Fruit fly (Drosophila melanogaster) whole organism, embryonic: Measurements from ENCODE around the gene Actbeta.
A peak's percentile ranks its signal among the peaks of the same experiment; 100 is the strongest.

Source experiments
- Aef1 ChIP-seq: fragments of 200-800 bp; sonication (Bioruptor generic); IDR thresholded peaks from 3 replicates; pipeline ENCODE4 v1.3.6; 2022; ENCODE audit warnings: missing biosample characterization, missing genetic modification characterization
- Atf-2 ChIP-seq: fragments of 200-800 bp; sonication (Bioruptor generic); optimal IDR thresholded peaks from 2 replicates; lab custom pipeline; 2016; ENCODE audit warnings: missing biosample characterization, missing genetic modification characterization
- BEAF-32 ChIP-seq: fragments of 200-800 bp; sonication (Bioruptor generic); optimal IDR thresholded peaks from 3 replicates; lab custom pipeline; 2017; ENCODE audit warnings: missing biosample characterization, missing genetic modification characterization, mild to moderate bottlenecking, moderate library complexity, missing genetic modification reagents
- CG11085 ChIP-seq: fragments of 200-800 bp; sonication (Bioruptor generic); IDR thresholded peaks from 2 replicates; pipeline ENCODE4 v1.3.6; 2022; ENCODE audit warnings: missing biosample characterization, missing genetic modification characterization
- CG11398 ChIP-seq: fragments of 200-800 bp; sonication (Bioruptor generic); optimal IDR thresholded peaks from 2 replicates; lab custom pipeline; 2016; ENCODE audit warnings: missing biosample characterization, missing genetic modification characterization
- CG14441 ChIP-seq: fragments of 200-800 bp; sonication (Bioruptor generic); IDR thresholded peaks from 2 replicates; pipeline ENCODE4 v1.3.6; 2022; ENCODE audit warnings: missing biosample characterization, missing genetic modification characterization
- CG14710 ChIP-seq: fragments of 200-800 bp; sonication (Bioruptor generic); optimal IDR thresholded peaks from 3 replicates; lab custom pipeline; 2019; ENCODE audit warnings: missing biosample characterization, mild to moderate bottlenecking, missing genetic modification characterization, moderate library complexity
- CG1603 ChIP-seq: fragments of 200-800 bp; sonication (Bioruptor generic); optimal IDR thresholded peaks from 2 replicates; lab custom pipeline; 2019; ENCODE audit warnings: missing biosample characterization, mild to moderate bottlenecking, missing genetic modification characterization, moderate library complexity
- CG16779 ChIP-seq: fragments of 200-800 bp; sonication (Bioruptor generic); IDR thresholded peaks from 2 replicates; pipeline ENCODE4 v1.3.6; 2022; ENCODE audit warnings: missing biosample characterization, missing genetic modification characterization
- CG17802 ChIP-seq: fragments of 200-800 bp; sonication (Bioruptor generic); optimal IDR thresholded peaks from 2 replicates; lab custom pipeline; 2018; ENCODE audit warnings: missing biosample characterization, mild to moderate bottlenecking, missing genetic modification characterization, moderate library complexity
- CG2116 ChIP-seq: fragments of 200-800 bp; sonication (Bioruptor generic); optimal IDR thresholded peaks from 3 replicates; lab custom pipeline; 2018; ENCODE audit warnings: missing biosample characterization, mild to moderate bottlenecking, missing genetic modification characterization
- CG30020 ChIP-seq: fragments of 200-800 bp; optimal IDR thresholded peaks from 2 replicates; lab custom pipeline; 2019; ENCODE audit warnings: missing biosample characterization, mild to moderate bottlenecking, missing genetic modification characterization, moderate library complexity
- CG4282 ChIP-seq: fragments of 200-800 bp; sonication (Bioruptor generic); optimal IDR thresholded peaks from 2 replicates; lab custom pipeline; 2016; ENCODE audit warnings: missing biosample characterization, missing genetic modification characterization
- CG6765 ChIP-seq: fragments of 200-800 bp; sonication (Bioruptor generic); optimal IDR thresholded peaks from 3 replicates; lab custom pipeline; 2017; ENCODE audit warnings: missing biosample characterization, mild to moderate bottlenecking, missing genetic modification characterization
- CG6791 ChIP-seq: fragments of 200-800 bp; sonication (Bioruptor generic); IDR thresholded peaks from 3 replicates; pipeline ENCODE4 v1.3.6; 2022; ENCODE audit warnings: missing biosample characterization, missing genetic modification characterization; ENCODE audit not compliant: partially characterized antibody
- CG7786 ChIP-seq: fragments of 200-800 bp; sonication (Bioruptor generic); optimal IDR thresholded peaks from 2 replicates; lab custom pipeline; 2016; ENCODE audit warnings: missing biosample characterization, missing genetic modification characterization
- CG8924 ChIP-seq: fragments of 200-800 bp; optimal IDR thresholded peaks from 3 replicates; lab custom pipeline; 2019; ENCODE audit warnings: missing biosample characterization, mild to moderate bottlenecking, missing genetic modification characterization, moderate library complexity
- CG8944 ChIP-seq: fragments of 200-800 bp; sonication (Bioruptor generic); optimal IDR thresholded peaks from 3 replicates; lab custom pipeline; 2016; ENCODE audit warnings: missing biosample characterization, missing genetic modification characterization
- CoRest ChIP-seq: fragments of 200-800 bp; sonication (Bioruptor generic); optimal IDR thresholded peaks from 3 replicates; lab custom pipeline; 2018; ENCODE audit warnings: missing biosample characterization, mild to moderate bottlenecking, missing genetic modification characterization, moderate library complexity
- Dll ChIP-seq: fragments of 200-800 bp; sonication (Bioruptor generic); IDR thresholded peaks from 4 replicates; pipeline ENCODE4 v1.3.6; 2022; ENCODE audit warnings: missing biosample characterization, missing genetic modification characterization; ENCODE audit not compliant: partially characterized antibody
- Doc3 ChIP-seq: fragments of 200-800 bp; sonication (Bioruptor generic); IDR thresholded peaks from 3 replicates; pipeline ENCODE4 v1.3.6; 2022; ENCODE audit warnings: missing biosample characterization, missing genetic modification characterization; ENCODE audit not compliant: partially characterized antibody
- Dref ChIP-seq: fragments of 200-800 bp; sonication (Bioruptor generic); IDR thresholded peaks from 2 replicates; pipeline ENCODE4 v1.3.6; 2022; ENCODE audit warnings: missing biosample characterization, missing genetic modification characterization
- Ets65A ChIP-seq: fragments of 200-800 bp; sonication (Bioruptor generic); peaks from one replicate; lab custom pipeline; 2016; ENCODE audit warnings: missing biosample characterization, missing genetic modification characterization
- HLH3B ChIP-seq: fragments of 200-800 bp; sonication (Bioruptor generic); IDR thresholded peaks from 2 replicates; pipeline ENCODE4 v1.3.6; 2022; ENCODE audit warnings: missing biosample characterization, missing genetic modification characterization
- HmgD ChIP-seq: fragments of 200-800 bp; sonication (Bioruptor generic); optimal IDR thresholded peaks from 3 replicates; lab custom pipeline; 2016; ENCODE audit warnings: missing biosample characterization, missing genetic modification characterization
- Hsf ChIP-seq: fragments of 200-800 bp; sonication (Bioruptor generic); optimal IDR thresholded peaks from 3 replicates; lab custom pipeline; 2016; ENCODE audit warnings: missing biosample characterization, missing genetic modification characterization
- Lim3 ChIP-seq: fragments of 200-800 bp; sonication (Bioruptor generic); IDR thresholded peaks from 2 replicates; pipeline ENCODE4 v1.3.6; 2022; ENCODE audit warnings: missing biosample characterization, missing genetic modification characterization
- MESR4 ChIP-seq: fragments of 200-800 bp; sonication (Bioruptor generic); optimal IDR thresholded peaks from 2 replicates; lab custom pipeline; 2018; ENCODE audit warnings: missing biosample characterization, mild to moderate bottlenecking, missing genetic modification characterization, moderate library complexity
- Med ChIP-seq: fragments of 200-800 bp; sonication (Bioruptor generic); peaks from one replicate; lab custom pipeline; 2016; ENCODE audit warnings: missing biosample characterization, missing genetic modification characterization, mild to moderate bottlenecking, inconsistent platforms, moderate library complexity
- Scr ChIP-seq: fragments of 200-800 bp; sonication (Bioruptor generic); IDR thresholded peaks from 2 replicates; pipeline ENCODE4 v1.3.6; 2022; ENCODE audit warnings: missing biosample characterization, missing genetic modification characterization; ENCODE audit not compliant: partially characterized antibody
- Sry-δ ChIP-seq: fragments of 200-800 bp; sonication (Bioruptor generic); optimal IDR thresholded peaks from 2 replicates; lab custom pipeline; 2016; ENCODE audit warnings: missing biosample characterization, missing genetic modification characterization
- Usf ChIP-seq: fragments of 200-800 bp; sonication (Bioruptor generic); optimal IDR thresholded peaks from 2 replicates; lab custom pipeline; 2017; ENCODE audit warnings: missing genotype, missing biosample characterization, missing genetic modification characterization
- Vsx1 ChIP-seq: fragments of 200-800 bp; sonication (Bioruptor generic); optimal IDR thresholded peaks from 2 replicates; lab custom pipeline; 2017; ENCODE audit warnings: missing biosample characterization, mild to moderate bottlenecking, missing genetic modification characterization, missing genetic modification reagents
- bab2 ChIP-seq: fragments of 200-800 bp; sonication (Bioruptor generic); optimal IDR thresholded peaks from 2 replicates; lab custom pipeline; 2016; ENCODE audit warnings: missing biosample characterization, missing genetic modification characterization
- chif ChIP-seq, 2 experiments: fragments of 200-800 bp; sonication (Bioruptor generic); optimal IDR thresholded peaks; 3 replicates each; lab custom pipeline; 2016; ENCODE audit warnings: missing biosample characterization in 2 of 2, missing genetic modification characterization in 2 of 2
- dm ChIP-seq: fragments of 200-800 bp; sonication (Bioruptor generic); optimal IDR thresholded peaks from 3 replicates; lab custom pipeline; 2016; ENCODE audit warnings: missing biosample characterization, missing genetic modification characterization
- fu2 ChIP-seq: fragments of 200-800 bp; sonication (Bioruptor generic); optimal IDR thresholded peaks from 2 replicates; lab custom pipeline; 2016; ENCODE audit warnings: missing biosample characterization, missing genetic modification characterization
- gem ChIP-seq: fragments of 200-800 bp; sonication (Bioruptor generic); optimal IDR thresholded peaks from 2 replicates; lab custom pipeline; 2019; ENCODE audit warnings: missing biosample characterization, mild to moderate bottlenecking, missing genetic modification characterization, moderate library complexity
- ham ChIP-seq: fragments of 200-800 bp; sonication (Bioruptor generic); IDR thresholded peaks from 2 replicates; pipeline ENCODE4 v1.3.6; 2022; ENCODE audit warnings: missing biosample characterization, missing genetic modification characterization
- hbn ChIP-seq: fragments of 200-800 bp; sonication (Bioruptor generic); IDR thresholded peaks from 2 replicates; pipeline ENCODE4 v1.3.6; 2022; ENCODE audit warnings: missing biosample characterization, missing genetic modification characterization; ENCODE audit not compliant: partially characterized antibody
- hth ChIP-seq: fragments of >200 bp; optimal IDR thresholded peaks from 2 replicates; lab custom pipeline; 2017; ENCODE audit warnings: inconsistent platforms
- ind ChIP-seq: fragments of 200-800 bp; sonication (Bioruptor generic); optimal IDR thresholded peaks from 3 replicates; lab custom pipeline; 2016; ENCODE audit warnings: missing biosample characterization, missing genetic modification characterization
- pfk ChIP-seq: fragments of 200-800 bp; sonication (Bioruptor generic); optimal IDR thresholded peaks from 2 replicates; lab custom pipeline; 2018; ENCODE audit warnings: missing biosample characterization, mild to moderate bottlenecking, missing genetic modification characterization, moderate library complexity
- pzg ChIP-seq: fragments of 200-800 bp; sonication (Bioruptor generic); optimal IDR thresholded peaks from 3 replicates; lab custom pipeline; 2018; ENCODE audit warnings: missing biosample characterization, mild to moderate bottlenecking, missing genetic modification characterization, moderate library complexity
- row ChIP-seq: fragments of 200-800 bp; sonication (Bioruptor generic); IDR thresholded peaks from 3 replicates; pipeline ENCODE4 v1.3.6; 2022; ENCODE audit warnings: missing biosample characterization, missing genetic modification characterization
- shn ChIP-seq: fragments of 200-800 bp; sonication (Bioruptor generic); optimal IDR thresholded peaks from 3 replicates; lab custom pipeline; 2016; ENCODE audit warnings: missing biosample characterization, missing genetic modification characterization
- sob ChIP-seq: fragments of 200-800 bp; sonication (Bioruptor generic); IDR thresholded peaks from 2 replicates; pipeline ENCODE4 v1.3.6; 2022; ENCODE audit warnings: missing biosample characterization, missing genetic modification characterization
- tio ChIP-seq: fragments of 200-800 bp; sonication (Bioruptor generic); optimal IDR thresholded peaks from 2 replicates; lab custom pipeline; 2017; ENCODE audit warnings: missing biosample characterization, missing genetic modification characterization, inconsistent platforms
- trem ChIP-seq: fragments of 200-800 bp; optimal IDR thresholded peaks from 3 replicates; lab custom pipeline; 2019; ENCODE audit warnings: missing biosample characterization, mild to moderate bottlenecking, missing genetic modification characterization, moderate library complexity
- twi ChIP-seq: fragments of 200-800 bp; optimal IDR thresholded peaks from 2 replicates; lab custom pipeline; 2019; ENCODE audit warnings: missing biosample characterization, mild to moderate bottlenecking, missing genetic modification characterization, moderate library complexity
- zfh2 ChIP-seq: fragments of 200-800 bp; sonication (Bioruptor generic); optimal IDR thresholded peaks from 2 replicates; lab custom pipeline; 2016; ENCODE audit warnings: missing biosample characterization, missing genetic modification characterization

Gene Actbeta

DNA sequence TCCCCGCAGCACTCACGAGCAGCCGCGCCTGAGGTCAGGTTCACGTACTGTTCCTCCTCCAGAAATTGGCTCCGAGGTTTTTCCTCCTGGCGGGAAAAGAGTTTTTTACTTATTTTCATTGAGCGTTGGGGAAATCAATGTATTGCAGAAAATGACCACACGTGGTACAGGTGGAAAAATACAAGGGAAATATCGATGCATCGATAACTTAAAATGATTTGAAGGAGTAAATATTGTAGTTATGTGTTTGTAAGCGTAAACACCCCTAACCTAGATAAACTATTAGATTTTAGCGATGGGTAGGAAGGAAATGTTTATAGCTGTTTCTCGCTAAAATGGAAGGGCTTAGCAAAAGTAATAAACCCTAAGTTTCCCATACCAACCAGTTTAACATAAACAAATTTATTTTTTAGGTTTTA lies 53.9 kb downstream of the Actbeta start (continued):
- peak; percentile 95 for TF ChIP-seq MESR4 (GFP tag; lab: Kevin White, UChicago)
- TF ChIP-seq CG17802 (tag; lab: Kevin White, UChicago) = peak; percentile 96
- no peak for TF ChIP-seq HmgD (GFP tag; lab: Kevin White, UChicago)
- TF ChIP-seq Aef1 = peak; percentile 31; the same call in 1 of the 3 replicates
- peak; percentile 3 for TF ChIP-seq CG8944 (GFP tag; lab: Kevin White, UChicago)
- TF ChIP-seq row (GFP tag; lab: Robert Waterston, UW) = peak; percentile 76
- TF ChIP-seq chif (GFP tag; optimal IDR thresholded peaks at IDR 0.05; lab: Kevin White, UChicago) = peak in 1 of 2 experiments; percentile 41
- TF ChIP-seq CG2116 (GFP tag; lab: Kevin White, UChicago) = peak; percentile 21
- peak; percentile 6 for TF ChIP-seq Atf-2 (GFP tag; lab: Kevin White, UChicago)
- TF ChIP-seq CG7786 = peak; percentile 55
- peak; percentile 43 for TF ChIP-seq Usf (GFP tag; lab: Kevin White, UChicago)
- TF ChIP-seq CG14441 = no peak
- no peak for TF ChIP-seq Vsx1 (GFP tag; lab: Kevin White, UChicago)
- TF ChIP-seq HLH3B = 0 out of 2 replicates have a peak, but pooled peaks have one; percentile 24
- TF ChIP-seq CG11085 (GFP tag; lab: Robert Waterston, UW) = 0 out of 2 replicates have a peak, but pooled peaks have one; percentile 47
- TF ChIP-seq CG6765 (GFP tag; lab: Kevin White, UChicago) = no peak
- no peak for TF ChIP-seq hth
- TF ChIP-seq Dll (GFP tag; lab: Robert Waterston, UW) = peak; percentile 66
- TF ChIP-seq CG4282 = no peak
- TF ChIP-seq pfk (GFP tag; lab: Kevin White, UChicago) = peak; percentile 52
- TF ChIP-seq CG30020 = peak; percentile 97
- TF ChIP-seq Hsf (GFP tag; lab: Kevin White, UChicago) = peak; percentile 31
- peak; percentile 21 for TF ChIP-seq shn (GFP tag; lab: Kevin White, UChicago)
- TF ChIP-seq CoRest (tag; lab: Kevin White, UChicago) = peak; percentile 32
- TF ChIP-seq dm = peak; percentile 87
- no peak for TF ChIP-seq twi (tag; lab: Kevin White, UChicago)
- peak; percentile 51 for TF ChIP-seq pzg
- TF ChIP-seq trem (tag; lab: Kevin White, UChicago) = no peak
- peak; percentile 87 for TF ChIP-seq Sry-δ
- peak; percentile 39; the same call in 1 of the 2 replicates for TF ChIP-seq hbn (GFP tag; lab: Robert Waterston, UW)
- TF ChIP-seq gem = peak; percentile 46
- TF ChIP-seq Doc3 (GFP tag; lab: Robert Waterston, UW) = peak; percentile 44; the same call in 1 of the 3 replicates
- TF ChIP-seq Ets65A (GFP tag; lab: Kevin White, UChicago) = peak; percentile 93
- TF ChIP-seq CG6791 = peak; percentile 68
- no peak for TF ChIP-seq ham (GFP tag; lab: Robert Waterston, UW)
- no peak for TF ChIP-seq CG11398
- peak; percentile 66 for TF ChIP-seq Scr (GFP tag; lab: Robert Waterston, UW)
- TF ChIP-seq fu2 (GFP tag; lab: Kevin White, UChicago) = peak; percentile 28
- TF ChIP-seq sob (GFP tag; lab: Robert Waterston, UW) = 0 out of 2 replicates have a peak, but pooled peaks have one; percentile 29
- peak; percentile 14 for TF ChIP-seq bab2 (GFP tag; lab: Kevin White, UChicago)
- peak; percentile 74 for TF ChIP-seq BEAF-32 (GFP tag; lab: Kevin White, UChicago)
- TF ChIP-seq Dref (GFP tag; lab: Robert Waterston, UW) = peak; percentile 74
- TF ChIP-seq Lim3 (GFP tag; lab: Robert Waterston, UW) = no peak
- peak; percentile 12 for TF ChIP-seq CG14710
- no peak for TF ChIP-seq tio (GFP tag; lab: Kevin White, UChicago)
- no peak for TF ChIP-seq zfh2 (GFP tag; lab: Kevin White, UChicago)
- TF ChIP-seq CG8924 (tag; lab: Kevin White, UChicago) = peak; percentile 4
- TF ChIP-seq Med (GFP tag; lab: Kevin White, UChicago) = peak; percentile 35
- peak; percentile 82 for TF ChIP-seq CG1603 (tag; lab: Kevin White, UChicago)
- TF ChIP-seq ind (GFP tag; lab: Kevin White, UChicago) = peak; percentile 35
- no peak for TF ChIP-seq CG16779 (GFP tag; lab: Robert Waterston, UW)
